Fruit fly (Drosophila melanogaster): Measurements from ENCODE around the gene Acf.

Acf gene

dm6 chr3R:31777482-31778165 lies 16.2 kb upstream of the Acf start:
- peak; percentile 40 for TF ChIP-seq CG6854 (GFP tag; optimal IDR thresholded peaks at IDR 0.05)
- no peak for TF ChIP-seq Sox14 (GFP tag; optimal IDR thresholded peaks at IDR 0.05)
- TF ChIP-seq Eip93F (GFP tag; optimal IDR thresholded peaks at IDR 0.05): peak; percentile 8
- TF ChIP-seq vri (GFP tag; optimal IDR thresholded peaks at IDR 0.05): peak; percentile 99

dm6 chr3R:31794457-31794856 lies 676 bp downstream of the Acf start:
- TF ChIP-seq spab (GFP tag; optimal IDR thresholded peaks at IDR 0.05): no peak
- peak; percentile 97 for TF ChIP-seq svp (GFP tag)
- peak; percentile 52 for TF ChIP-seq CG6854 (GFP tag; optimal IDR thresholded peaks at IDR 0.05)

- no peak for TF ChIP-seq Eip78C (GFP tag)
- TF ChIP-seq OdsH (GFP tag; optimal IDR thresholded peaks at IDR 0.05): no peak
- TF ChIP-seq CG10631 (GFP tag; optimal IDR thresholded peaks at IDR 0.05): no peak
- no peak for TF ChIP-seq Sox15 (GFP tag; optimal IDR thresholded peaks at IDR 0.05)
These were observed 6.9 kb downstream of the Acf start, which contains the start of gene Ir100a for dm6 chr3R:31800663-31801062. Gene Ir100a (plus strand): TSS chr3R:31800963.

dm6 chr3R:31805228-31805738 lies 11.5 kb downstream of the Acf start, which contains the start of the genes CG42233 and CG1971:
Gene CG42233 (minus strand): TSS chr3R:31805278.
Gene CG1971 (plus strand): TSS chr3R:31805468.
- TF ChIP-seq CG1621 (tag; optimal IDR thresholded peaks at IDR 0.05) (no peak), CG34406 (GFP tag; optimal IDR thresholded peaks at IDR 0.05) (no peak), CG11762 (GFP tag; optimal IDR thresholded peaks at IDR 0.05; ENCODE audit: insufficient read depth) (peak; percentile 7), CG3032 (tag; optimal IDR thresholded peaks at IDR 0.05) (no peak), pdm3 (GFP tag; optimal IDR thresholded peaks at IDR 0.05) (no peak), CG6854 (GFP tag; optimal IDR thresholded peaks at IDR 0.05) (no peak), Eip93F (GFP tag; optimal IDR thresholded peaks at IDR 0.05) (no peak), lz (GFP tag; optimal IDR thresholded peaks at IDR 0.05) (peak; percentile 56), Met (GFP tag; optimal IDR thresholded peaks at IDR 0.05) (no peak), Gug (GFP tag; IDR thresholded peaks at IDR 0.05) (0 out of 2 replicates have a peak, but pooled peaks have one; percentile 20), Eip78C (GFP tag) (no peak), fd85E (GFP tag; optimal IDR thresholded peaks at IDR 0.05) (no peak), CG7368 (GFP tag; optimal IDR thresholded peaks at IDR 0.05) (no peak), Sox102F (GFP tag; optimal IDR thresholded peaks at IDR 0.05) (no peak), fd59A (GFP tag; optimal IDR thresholded peaks at IDR 0.05) (no peak), CG9139 (GFP tag; optimal IDR thresholded peaks at IDR 0.05) (no peak), vri (GFP tag; optimal IDR thresholded peaks at IDR 0.05) (no peak), spab (GFP tag; optimal IDR thresholded peaks at IDR 0.05) (peak; percentile 16), cyc (GFP tag; optimal IDR thresholded peaks at IDR 0.05) (no peak), svp (GFP tag) (peak; percentile 84), CG6163 (GFP tag; IDR thresholded peaks at IDR 0.05) (peak; percentile 69; the same call in 2 of the 3 replicates), Hr39 (GFP tag; optimal IDR thresholded peaks at IDR 0.05) (no peak), esn (GFP tag; optimal IDR thresholded peaks at IDR 0.05) (no peak), Ets21C (GFP tag; optimal IDR thresholded peaks at IDR 0.05) (no peak), CG8319 (GFP tag; optimal IDR thresholded peaks at IDR 0.05) (peak; percentile 27), CG15336 (GFP tag; IDR thresholded peaks at IDR 0.05) (peak; percentile 38; the same call in 1 of the 2 replicates), CG6276 (GFP tag; optimal IDR thresholded peaks at IDR 0.05) (no peak), dsx (GFP tag; optimal IDR thresholded peaks at IDR 0.05; ENCODE audit: poor library complexity, severe bottlenecking) (no peak), ss (GFP tag; optimal IDR thresholded peaks at IDR 0.05) (no peak), acj6 (GFP tag; optimal IDR thresholded peaks at IDR 0.05) (peak; percentile 57), achi (GFP tag; optimal IDR thresholded peaks at IDR 0.05) (no peak), net (GFP tag; optimal IDR thresholded peaks at IDR 0.05) (no peak), CG3919 (GFP tag; optimal IDR thresholded peaks at IDR 0.05) (no peak), CG6792 (GFP tag; optimal IDR thresholded peaks at IDR 0.05) (no peak), fkh (GFP tag; optimal IDR thresholded peaks at IDR 0.05) (no peak), CG6808 (GFP tag; optimal IDR thresholded peaks at IDR 0.05) (no peak), Blimp-1 (GFP tag; optimal IDR thresholded peaks at IDR 0.05) (no peak), CG10631 (GFP tag; optimal IDR thresholded peaks at IDR 0.05) (peak; percentile 58), CG32006 (GFP tag; optimal IDR thresholded peaks at IDR 0.05) (no peak), CG4318 (GFP tag; optimal IDR thresholded peaks at IDR 0.05) (no peak)
